Fruit fly (Drosophila melanogaster) Kc167 (cell line): ENCODE results near the gene Acox3.

Experiments used
- Myc ChIP-seq: fragments of >200 bp; optimal IDR thresholded peaks from 2 replicates; lab custom pipeline; 2017; ENCODE audit warnings: missing external identifiers
- h ChIP-seq: fragments of >200 bp; optimal IDR thresholded peaks from 3 replicates; lab custom pipeline; 2018; ENCODE audit warnings: missing external identifiers
- insv ChIP-seq: fragments of >200 bp; optimal IDR thresholded peaks from 3 replicates; lab custom pipeline; 2018; ENCODE audit warnings: missing external identifiers
- psq ChIP-seq: fragments of >200 bp; optimal IDR thresholded peaks from 2 replicates; lab custom pipeline; 2017; ENCODE audit warnings: missing external identifiers
- ttk ChIP-seq: sonication (Bioruptor generic); optimal IDR thresholded peaks from 2 replicates; lab custom pipeline; 2017; ENCODE audit warnings: missing external identifiers

DNA sequence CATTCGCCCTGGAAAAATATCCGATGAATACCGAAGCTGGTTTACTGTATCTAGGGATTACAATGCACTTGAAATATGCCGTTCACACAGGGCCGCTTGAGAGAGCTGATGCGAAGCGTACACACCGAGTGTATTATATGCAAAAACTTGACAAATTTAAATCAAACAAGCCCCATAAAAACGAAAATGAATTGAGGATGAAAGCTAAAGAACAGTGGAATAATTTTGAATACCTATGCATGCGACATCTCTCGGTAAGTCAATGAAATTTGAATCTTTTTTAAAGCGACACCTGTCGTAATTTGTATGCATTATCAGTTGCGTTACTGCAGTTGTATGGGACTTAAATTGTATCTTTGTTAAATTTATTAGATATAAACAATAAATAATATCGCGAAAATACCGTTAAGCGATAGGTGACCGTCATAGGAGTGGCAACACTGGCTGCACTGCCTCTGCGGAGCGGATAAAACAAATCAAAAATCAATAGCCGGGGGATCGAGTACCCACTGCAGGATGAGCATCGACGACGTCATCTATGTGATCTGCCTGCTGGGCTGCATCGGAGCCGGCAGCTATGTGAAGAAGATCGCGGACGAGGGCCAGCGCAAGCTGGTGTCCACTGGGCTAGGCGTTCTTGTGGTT, 7.9 kb upstream of the Acox3 start, which contains the start of gene frj:
- no peak for TF ChIP-seq h (lab: Kevin White, UChicago)
- TF ChIP-seq psq (lab: Kevin White, UChicago) = no peak
- TF ChIP-seq Myc (lab: Kevin White, UChicago) = no peak
- no peak for TF ChIP-seq insv (lab: Kevin White, UChicago)
- no peak for TF ChIP-seq ttk
